Fruit fly (Drosophila melanogaster): Measurements from ENCODE around the gene CG13643.

- no peak for TF ChIP-seq jim (GFP tag; optimal IDR thresholded peaks at IDR 0.05)
- no peak for TF ChIP-seq br (GFP tag; optimal IDR thresholded peaks at IDR 0.05)
- TF ChIP-seq Jra (GFP tag; optimal IDR thresholded peaks at IDR 0.05), result no peak
Measured at dm6 chr3R:24890919-24891318, 14.9 kb downstream of the CG13643 start.
